1 fruit fly cellular context compared by ENCODE assay signal in genomic region chr2L:5906893-5907850, dm6.
TF ChIP-seq lines count a peak whose summit lies in the region.

bchs (plus strand) TSS chr2L:5907169.

TF ChIP-seq in whole organism, embryonic, 481 proteins besides CTCF, POLR2A, EP300 and RAD21 (continued from another document):
- peak; percentile 93 for TF ChIP-seq CG1529 (GFP tag; optimal IDR thresholded peaks at IDR 0.05; lab: Kevin White, UChicago)
- TF ChIP-seq ab (GFP tag; optimal IDR thresholded peaks at IDR 0.05; lab: Kevin White, UChicago), result no peak
- TF ChIP-seq fru (optimal IDR thresholded peaks at IDR 0.05; lab: Kevin White, UChicago), result no peak
- TF ChIP-seq Awh (GFP tag; IDR thresholded peaks at IDR 0.05; lab: Robert Waterston, UW), result peak; percentile 96
- TF ChIP-seq br (optimal IDR thresholded peaks at IDR 0.05; lab: Kevin White, UChicago), result no peak
- peak; percentile 84 for TF ChIP-seq CG33557 (GFP tag; optimal IDR thresholded peaks at IDR 0.05; lab: Kevin White, UChicago)
- TF ChIP-seq CrebB (tag; optimal IDR thresholded peaks at IDR 0.05; lab: Kevin White, UChicago), result peak; percentile 96
- TF ChIP-seq otp (GFP tag; IDR thresholded peaks at IDR 0.05; lab: Robert Waterston, UW), result peak; percentile 89
- no peak for TF ChIP-seq CG14860 (GFP tag; IDR thresholded peaks at IDR 0.05; lab: Robert Waterston, UW; ENCODE audit: partially characterized antibody)
- no peak for TF ChIP-seq D19A (tag; optimal IDR thresholded peaks at IDR 0.05; lab: Kevin White, UChicago)
- no peak for TF ChIP-seq Lpt (GFP tag; optimal IDR thresholded peaks at IDR 0.05; lab: Kevin White, UChicago)
- TF ChIP-seq CG7372 (GFP tag; IDR thresholded peaks at IDR 0.05; lab: Robert Waterston, UW), result 0 out of 2 replicates have a peak, but pooled peaks have one; percentile 19
- TF ChIP-seq Dbx (GFP tag; IDR thresholded peaks at IDR 0.05; lab: Robert Waterston, UW), result peak; percentile 76; the same call in 2 of the 3 replicates
- no peak for TF ChIP-seq CG4424 (GFP tag; optimal IDR thresholded peaks at IDR 0.05; lab: Kevin White, UChicago)
- TF ChIP-seq NFAT (GFP tag; IDR thresholded peaks at IDR 0.05; lab: Robert Waterston, UW), result peak; percentile 57; the same call in 1 of the 2 replicates
- TF ChIP-seq sna (GFP tag; IDR thresholded peaks at IDR 0.05; lab: Robert Waterston, UW; ENCODE audit: partially characterized antibody), result peak; percentile 68
- TF ChIP-seq CG6791 (GFP tag; IDR thresholded peaks at IDR 0.05; lab: Robert Waterston, UW; ENCODE audit: partially characterized antibody), result peak; percentile 38; the same call in 1 of the 3 replicates
- TF ChIP-seq CG12942 (GFP tag; optimal IDR thresholded peaks at IDR 0.05; lab: Kevin White, UChicago), result peak; percentile 85
- peak; percentile 89 for TF ChIP-seq NC2α (GFP tag; optimal IDR thresholded peaks at IDR 0.05; lab: Kevin White, UChicago)
- TF ChIP-seq gro (GFP tag; optimal IDR thresholded peaks at IDR 0.05; lab: Kevin White, UChicago), result no peak
- peak; percentile 92 for TF ChIP-seq CG3281 (GFP tag; optimal IDR thresholded peaks at IDR 0.05; lab: Kevin White, UChicago)
- peak; percentile 67 for TF ChIP-seq CG17186 (GFP tag; optimal IDR thresholded peaks at IDR 0.05; lab: Kevin White, UChicago)
- TF ChIP-seq Oli (tag; optimal IDR thresholded peaks at IDR 0.05; lab: Kevin White, UChicago), result peak; percentile 56
- TF ChIP-seq CG8359 (GFP tag; optimal IDR thresholded peaks at IDR 0.05; lab: Kevin White, UChicago; ENCODE audit: borderline replicate concordance), result peak; percentile 82
- peak; percentile 84 for TF ChIP-seq sob (GFP tag; IDR thresholded peaks at IDR 0.05; lab: Robert Waterston, UW)
- TF ChIP-seq Bdp1 (GFP tag; optimal IDR thresholded peaks at IDR 0.05; lab: Kevin White, UChicago), result peak; percentile 79
- peak; percentile 79 for TF ChIP-seq z (GFP tag; IDR thresholded peaks at IDR 0.05; lab: Robert Waterston, UW)
- TF ChIP-seq Scr (GFP tag; IDR thresholded peaks at IDR 0.05; lab: Robert Waterston, UW; ENCODE audit: partially characterized antibody), result peak; percentile 38; the same call in 1 of the 2 replicates
- TF ChIP-seq CG6813 (GFP tag; optimal IDR thresholded peaks at IDR 0.05; lab: Kevin White, UChicago), result peak; percentile 99
- TF ChIP-seq CG31224 (GFP tag; IDR thresholded peaks at IDR 0.05; lab: Robert Waterston, UW), result peak; percentile 54
- TF ChIP-seq nerfin-1 (tag; optimal IDR thresholded peaks at IDR 0.05; lab: Kevin White, UChicago), result peak; percentile 86
- no peak for TF ChIP-seq lov (optimal IDR thresholded peaks at IDR 0.05; lab: Kevin White, UChicago)
- TF ChIP-seq lov (GFP tag; IDR thresholded peaks at IDR 0.05; lab: Robert Waterston, UW), result peak; percentile 88
- peak; percentile 82 for TF ChIP-seq pho (GFP tag; optimal IDR thresholded peaks at IDR 0.05; lab: Kevin White, UChicago)
- TF ChIP-seq Dll (GFP tag; IDR thresholded peaks at IDR 0.05; lab: Robert Waterston, UW; ENCODE audit: partially characterized antibody), result peak; percentile 59; the same call in 1 of the 4 replicates
- no peak for TF ChIP-seq ttk (GFP tag; IDR thresholded peaks at IDR 0.05; lab: Robert Waterston, UW)
- TF ChIP-seq chm (GFP tag; IDR thresholded peaks at IDR 0.05; lab: Robert Waterston, UW), result peak; percentile 96
- TF ChIP-seq onecut (GFP tag; IDR thresholded peaks at IDR 0.05; lab: Robert Waterston, UW), result peak; percentile 100
- peak; percentile 82 for TF ChIP-seq CG3838 (GFP tag; optimal IDR thresholded peaks at IDR 0.05; lab: Kevin White, UChicago)
- peak; percentile 86 for TF ChIP-seq cwo (GFP tag; optimal IDR thresholded peaks at IDR 0.05; lab: Kevin White, UChicago)
- peak; percentile 42 for TF ChIP-seq az2 (GFP tag; optimal IDR thresholded peaks at IDR 0.05; lab: Kevin White, UChicago)
- TF ChIP-seq dmrt11E (tag; optimal IDR thresholded peaks at IDR 0.05; lab: Kevin White, UChicago), result peak; percentile 77
- TF ChIP-seq Dad (GFP tag; optimal IDR thresholded peaks at IDR 0.05; lab: Kevin White, UChicago), result peak; percentile 73
- TF ChIP-seq CG15073 (GFP tag; optimal IDR thresholded peaks at IDR 0.05; lab: Kevin White, UChicago), result no peak
- TF ChIP-seq slou (GFP tag; optimal IDR thresholded peaks at IDR 0.05; lab: Kevin White, UChicago), result no peak
- peak; percentile 78 for TF ChIP-seq CG11247 (GFP tag; IDR thresholded peaks at IDR 0.05; lab: Robert Waterston, UW)
- peak; percentile 68 for TF ChIP-seq CG10979 (tag; optimal IDR thresholded peaks at IDR 0.05; lab: Kevin White, UChicago)
- TF ChIP-seq Jarid2 (GFP tag; optimal IDR thresholded peaks at IDR 0.05; lab: Kevin White, UChicago), result peak; percentile 79
- no peak for TF ChIP-seq Gsc (GFP tag; IDR thresholded peaks at IDR 0.05; lab: Robert Waterston, UW)
- peak; percentile 92 for TF ChIP-seq CG17912 (GFP tag; optimal IDR thresholded peaks at IDR 0.05; lab: Kevin White, UChicago)
- peak; percentile 79 for TF ChIP-seq CG10654 (GFP tag; optimal IDR thresholded peaks at IDR 0.05; lab: Kevin White, UChicago)
- TF ChIP-seq ham (GFP tag; IDR thresholded peaks at IDR 0.05; lab: Robert Waterston, UW), result no peak
- 0 out of 2 replicates have a peak, but pooled peaks have one; percentile 38 for TF ChIP-seq peb (GFP tag; IDR thresholded peaks at IDR 0.05; lab: Robert Waterston, UW)
- peak; percentile 88 for TF ChIP-seq Fer3 (tag; optimal IDR thresholded peaks at IDR 0.05; lab: Kevin White, UChicago)
- peak; percentile 68 for TF ChIP-seq CG4820 (GFP tag; optimal IDR thresholded peaks at IDR 0.05; lab: Kevin White, UChicago)
- TF ChIP-seq CG11456 (GFP tag; IDR thresholded peaks at IDR 0.05; lab: Robert Waterston, UW), result peak; percentile 74; the same call in 2 of the 3 replicates
- peak; percentile 51 for TF ChIP-seq CG17829 (tag; optimal IDR thresholded peaks at IDR 0.05; lab: Kevin White, UChicago)
- TF ChIP-seq amos (GFP tag; IDR thresholded peaks at IDR 0.05; lab: Robert Waterston, UW; ENCODE audit: partially characterized antibody), result no peak; the same call in 1 of the 2 replicates
- peak; percentile 85 for TF ChIP-seq CG11695 (GFP tag; IDR thresholded peaks at IDR 0.05; lab: Robert Waterston, UW)
- no peak for TF ChIP-seq Poxn (GFP tag; IDR thresholded peaks at IDR 0.05; lab: Robert Waterston, UW)
- TF ChIP-seq H15 (GFP tag; IDR thresholded peaks at IDR 0.05; lab: Robert Waterston, UW), result no peak
- no peak for TF ChIP-seq vnd (GFP tag; IDR thresholded peaks at IDR 0.05; lab: Robert Waterston, UW; ENCODE audit: partially characterized antibody)
- TF ChIP-seq Dp (GFP tag; optimal IDR thresholded peaks at IDR 0.05; lab: Kevin White, UChicago), result peak; percentile 98
- peak; percentile 77 for TF ChIP-seq bigmax (GFP tag; optimal IDR thresholded peaks at IDR 0.05; lab: Kevin White, UChicago)
- peak; percentile 95 for TF ChIP-seq schlank (tag; optimal IDR thresholded peaks at IDR 0.05; lab: Kevin White, UChicago)
- TF ChIP-seq Hsf (GFP tag; optimal IDR thresholded peaks at IDR 0.05; lab: Kevin White, UChicago), result peak; percentile 78
- TF ChIP-seq ac (GFP tag; optimal IDR thresholded peaks at IDR 0.05; lab: Kevin White, UChicago), result peak; percentile 96
- peak; percentile 96 for TF ChIP-seq org-1 (GFP tag; optimal IDR thresholded peaks at IDR 0.05; lab: Kevin White, UChicago)
- no peak for TF ChIP-seq HLH4C (GFP tag; IDR thresholded peaks at IDR 0.05; lab: Robert Waterston, UW; ENCODE audit: partially characterized antibody)
- TF ChIP-seq Ptx1 (GFP tag; IDR thresholded peaks at IDR 0.05; lab: Robert Waterston, UW), result 0 out of 2 replicates have a peak, but pooled peaks have one; percentile 23
- peak; percentile 81 for TF ChIP-seq Rfx (GFP tag; IDR thresholded peaks at IDR 0.05; lab: Robert Waterston, UW)
- TF ChIP-seq CkIIα-i1 (GFP tag; IDR thresholded peaks at IDR 0.05; lab: Robert Waterston, UW), result peak; percentile 16; the same call in 1 of the 2 replicates
- no peak for TF ChIP-seq D (optimal IDR thresholded peaks at IDR 0.05; lab: Kevin White, UChicago)
- peak; percentile 89 for TF ChIP-seq D (GFP tag; optimal IDR thresholded peaks at IDR 0.05; lab: Kevin White, UChicago)
- TF ChIP-seq CG10274 (GFP tag; optimal IDR thresholded peaks at IDR 0.05; lab: Kevin White, UChicago), result peak; percentile 75
- no peak for TF ChIP-seq CG3995 (GFP tag; optimal IDR thresholded peaks at IDR 0.05; lab: Kevin White, UChicago)
- peak; percentile 52 for TF ChIP-seq CG2199 (GFP tag; IDR thresholded peaks at IDR 0.05; lab: Robert Waterston, UW)
- TF ChIP-seq CG1792 (GFP tag; optimal IDR thresholded peaks at IDR 0.05; lab: Kevin White, UChicago), result peak; percentile 91
- peak; percentile 81 for TF ChIP-seq Sox102F (GFP tag; optimal IDR thresholded peaks at IDR 0.05; lab: Kevin White, UChicago)
- TF ChIP-seq kah (GFP tag; optimal IDR thresholded peaks at IDR 0.05; lab: Kevin White, UChicago), result peak; percentile 95
- TF ChIP-seq Dfd (GFP tag; optimal IDR thresholded peaks at IDR 0.05; lab: Kevin White, UChicago), result no peak
- peak; percentile 80 for TF ChIP-seq CG5953 (GFP tag; IDR thresholded peaks at IDR 0.05; lab: Robert Waterston, UW)
- peak; percentile 70 for TF ChIP-seq CG8944 (GFP tag; optimal IDR thresholded peaks at IDR 0.05; lab: Kevin White, UChicago)
- TF ChIP-seq gsb-n (tag; optimal IDR thresholded peaks at IDR 0.05; lab: Kevin White, UChicago), result no peak
- TF ChIP-seq sima (GFP tag; optimal IDR thresholded peaks at IDR 0.05; lab: Kevin White, UChicago), result peak; percentile 59
- peak; percentile 82 for TF ChIP-seq CG14050 (GFP tag; IDR thresholded peaks at IDR 0.05; lab: Robert Waterston, UW)
- peak; percentile 89 for TF ChIP-seq Hand (GFP tag; optimal IDR thresholded peaks at IDR 0.05; lab: Kevin White, UChicago)
- TF ChIP-seq nerfin-2 (GFP tag; IDR thresholded peaks at IDR 0.05; lab: Robert Waterston, UW; ENCODE audit: partially characterized antibody), result no peak
- TF ChIP-seq bbx (GFP tag; IDR thresholded peaks at IDR 0.05; lab: Robert Waterston, UW; ENCODE audit: partially characterized antibody), result no peak
- no peak for TF ChIP-seq mld (GFP tag; IDR thresholded peaks at IDR 0.05; lab: Robert Waterston, UW; ENCODE audit: partially characterized antibody)
- peak; percentile 88 for TF ChIP-seq Mes4 (GFP tag; optimal IDR thresholded peaks at IDR 0.05; lab: Kevin White, UChicago)
- TF ChIP-seq sug (tag; optimal IDR thresholded peaks at IDR 0.05; lab: Kevin White, UChicago), result no peak
- no peak for TF ChIP-seq CG32772 (GFP tag; IDR thresholded peaks at IDR 0.05; lab: Robert Waterston, UW)
- peak; percentile 87 for TF ChIP-seq Side (GFP tag; optimal IDR thresholded peaks at IDR 0.05; lab: Kevin White, UChicago)
- peak; percentile 33 for TF ChIP-seq BEAF-32 (GFP tag; optimal IDR thresholded peaks at IDR 0.05; lab: Kevin White, UChicago)
- peak; percentile 64 for TF ChIP-seq mam (GFP tag; optimal IDR thresholded peaks at IDR 0.05; lab: Kevin White, UChicago)
- TF ChIP-seq CG12769 (tag; optimal IDR thresholded peaks at IDR 0.05; lab: Kevin White, UChicago), result no peak
- no peak for TF ChIP-seq CG9437 (GFP tag; optimal IDR thresholded peaks at IDR 0.05; lab: Kevin White, UChicago)
- TF ChIP-seq CG15479 (GFP tag; optimal IDR thresholded peaks at IDR 0.05; lab: Kevin White, UChicago), result peak; percentile 87
- TF ChIP-seq CG31441 (GFP tag; IDR thresholded peaks at IDR 0.05; lab: Robert Waterston, UW), result no peak
- TF ChIP-seq CG15011 (GFP tag; optimal IDR thresholded peaks at IDR 0.05; lab: Kevin White, UChicago), result peak; percentile 93
- TF ChIP-seq inv (GFP tag; IDR thresholded peaks at IDR 0.05; lab: Robert Waterston, UW; ENCODE audit: partially characterized antibody), result no peak
- TF ChIP-seq Hmx (GFP tag; optimal IDR thresholded peaks at IDR 0.05; lab: Kevin White, UChicago), result no peak
- TF ChIP-seq mirr (GFP tag; optimal IDR thresholded peaks at IDR 0.05; lab: Kevin White, UChicago), result peak; percentile 96
- TF ChIP-seq tin (GFP tag; optimal IDR thresholded peaks at IDR 0.05; lab: Kevin White, UChicago), result peak; percentile 41
- peak; percentile 59; the same call in 1 of the 2 replicates for TF ChIP-seq gsb (GFP tag; IDR thresholded peaks at IDR 0.05; lab: Robert Waterston, UW)
- peak; percentile 36 for TF ChIP-seq CG6654 (GFP tag; optimal IDR thresholded peaks at IDR 0.05; lab: Kevin White, UChicago)
- peak; percentile 87 for TF ChIP-seq da (GFP tag; optimal IDR thresholded peaks at IDR 0.05; lab: Kevin White, UChicago)
- TF ChIP-seq CG3407 (GFP tag; optimal IDR thresholded peaks at IDR 0.05; lab: Kevin White, UChicago), result peak; percentile 97
- peak; percentile 64 for TF ChIP-seq HmgD (GFP tag; optimal IDR thresholded peaks at IDR 0.05; lab: Kevin White, UChicago)
- peak; percentile 96 for TF ChIP-seq odd (GFP tag; optimal IDR thresholded peaks at IDR 0.05; lab: Kevin White, UChicago)
- TF ChIP-seq CG4282 (GFP tag; optimal IDR thresholded peaks at IDR 0.05; lab: Kevin White, UChicago), result peak; percentile 57
- TF ChIP-seq ind (GFP tag; optimal IDR thresholded peaks at IDR 0.05; lab: Kevin White, UChicago), result peak; percentile 3
- TF ChIP-seq eyg (GFP tag; optimal IDR thresholded peaks at IDR 0.05; lab: Kevin White, UChicago), result peak; percentile 85
- no peak; the same call in 3 of the 4 replicates for TF ChIP-seq Gug (GFP tag; IDR thresholded peaks at IDR 0.05; lab: Robert Waterston, UW)
- TF ChIP-seq CG33213 (GFP tag; optimal IDR thresholded peaks at IDR 0.05; lab: Kevin White, UChicago), result no peak
- TF ChIP-seq Opbp (GFP tag; IDR thresholded peaks at IDR 0.05; lab: Robert Waterston, UW; ENCODE audit: partially characterized antibody), result peak; percentile 44; the same call in 2 of the 3 replicates
- no peak for TF ChIP-seq CG10431 (GFP tag; optimal IDR thresholded peaks at IDR 0.05; lab: Kevin White, UChicago)
TF ChIP-seq in whole organism, embryonic: peak in this region for 361.
